Fruit fly (Drosophila melanogaster) whole organism, wandering third instar larva: ENCODE results near the gene CG13403.

Experiments used
- Abd-B ChIP-seq: fragments of >200 bp; optimal IDR thresholded peaks from 2 replicates; lab custom pipeline; 2017; ENCODE audit warnings: missing biosample characterization, missing genetic modification characterization
- CG9705 ChIP-seq: fragments of 200-800 bp; sonication (Bioruptor generic); optimal IDR thresholded peaks from 2 replicates; lab custom pipeline; 2018; ENCODE audit warnings: missing biosample characterization, mild to moderate bottlenecking, missing genetic modification characterization
- Mio ChIP-seq: sonication (Bioruptor generic); optimal IDR thresholded peaks from 2 replicates; lab custom pipeline; 2016; ENCODE audit warnings: missing biosample characterization, missing genetic modification characterization
- Sp1 ChIP-seq: fragments of 200-800 bp; sonication (Bioruptor generic); optimal IDR thresholded peaks from 3 replicates; lab custom pipeline; 2019; ENCODE audit warnings: missing biosample characterization, mild to moderate bottlenecking, missing genetic modification characterization, moderate library complexity
- br ChIP-seq: fragments of 200-800 bp; sonication (Bioruptor generic); optimal IDR thresholded peaks from 2 replicates; lab custom pipeline; 2016; ENCODE audit warnings: missing biosample characterization, missing genetic modification characterization
- dl ChIP-seq, 2 experiments: fragments of 175-275, 200-275 bp in 1 of 2; fragments of 200-275 bp in 1 of 2; sonication (Bioruptor generic); optimal IDR thresholded peaks; lab custom pipeline; 2018; ENCODE audit warnings: mild to moderate bottlenecking in 2 of 2, missing biosample characterization in 2 of 2, missing genetic modification characterization in 2 of 2, moderate library complexity in 2 of 2; ENCODE audit not compliant: partially characterized antibody in 2 of 2, insufficient read depth in 1 of 2
- fru ChIP-seq: fragments of 200-800 bp; sonication (Bioruptor generic); optimal IDR thresholded peaks from 3 replicates; lab custom pipeline; 2016; ENCODE audit warnings: missing biosample characterization, mild to moderate bottlenecking, missing genetic modification characterization
- h ChIP-seq: fragments of 200-800 bp; sonication (Bioruptor generic); optimal IDR thresholded peaks from 3 replicates; lab custom pipeline; 2016; ENCODE audit warnings: missing biosample characterization, mild to moderate bottlenecking, missing genetic modification characterization
- psq ChIP-seq: fragments of 200-800 bp; sonication (Bioruptor generic); optimal IDR thresholded peaks from 3 replicates; lab custom pipeline; 2017; ENCODE audit warnings: missing biosample characterization, mild to moderate bottlenecking, missing genetic modification characterization, moderate library complexity
- rgr ChIP-seq: fragments of 200-800 bp; sonication (Bioruptor generic); optimal IDR thresholded peaks from 3 replicates; lab custom pipeline; 2016; ENCODE audit warnings: missing biosample characterization, mild to moderate bottlenecking, missing genetic modification characterization
- usp ChIP-seq: fragments of >200 bp; optimal IDR thresholded peaks from 2 replicates; lab custom pipeline; 2017; ENCODE audit warnings: missing biosample characterization, missing genetic modification characterization
- woc ChIP-seq: sonication (Bioruptor generic); optimal IDR thresholded peaks from 2 replicates; lab custom pipeline; 2016; ENCODE audit warnings: missing biosample characterization, mild to moderate bottlenecking, missing genetic modification characterization

DNA sequence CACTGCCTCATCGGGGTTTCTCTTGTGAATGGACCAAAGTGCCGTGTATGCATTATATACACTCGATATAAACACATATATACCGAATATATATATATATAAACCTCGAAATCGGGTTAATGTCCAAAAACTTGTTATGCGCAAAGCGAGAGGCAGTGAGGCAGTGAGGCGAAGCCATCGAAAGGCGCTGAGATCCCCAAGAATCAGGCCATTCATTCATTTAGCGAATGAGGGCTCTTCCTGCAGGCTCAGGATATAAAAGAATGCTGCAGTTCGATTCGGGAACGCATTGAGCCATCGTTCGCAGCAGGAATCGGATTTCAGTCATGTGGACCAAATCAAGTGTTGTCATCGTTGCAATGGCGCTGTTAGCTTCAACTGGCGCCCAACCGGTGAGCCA is 4.9 kb downstream of the CG13403 start, which contains the start of gene CG12481:
- TF ChIP-seq dl (GFP tag; optimal IDR thresholded peaks at IDR 0.05; lab: Kevin White, UChicago; ENCODE audit: insufficient read depth in 1 of 2, partially characterized antibody in 2 of 2) = no peak
- TF ChIP-seq usp = no peak
- no peak for TF ChIP-seq woc (GFP tag; lab: Kevin White, UChicago)
- no peak for TF ChIP-seq Mio (GFP tag; lab: Kevin White, UChicago)
- TF ChIP-seq h = no peak
- TF ChIP-seq fru = no peak
- TF ChIP-seq br (GFP tag; lab: Kevin White, UChicago) = no peak
- no peak for TF ChIP-seq Abd-B (GFP tag; lab: Kevin White, UChicago)
- TF ChIP-seq rgr (GFP tag; lab: Kevin White, UChicago) = no peak
- no peak for TF ChIP-seq CG9705 (GFP tag; lab: Kevin White, UChicago)
- no peak for TF ChIP-seq Sp1 (GFP tag; lab: Kevin White, UChicago)
- no peak for TF ChIP-seq psq (GFP tag; lab: Kevin White, UChicago)
